Fruit fly (Drosophila melanogaster): Measurements from ENCODE around the gene CG42590.
A peak's percentile ranks its signal among the peaks of the same experiment; 100 is the strongest.

dm6 chr3L:8094652-8095129, 25.6 kb upstream of the CG42590 start:
- TF ChIP-seq CG12071 (GFP tag; optimal IDR thresholded peaks at IDR 0.05) (no peak), ab (GFP tag; optimal IDR thresholded peaks at IDR 0.05) (no peak), her (GFP tag; optimal IDR thresholded peaks at IDR 0.05) (no peak), pb (GFP tag; optimal IDR thresholded peaks at IDR 0.05) (no peak), Hr78 (GFP tag; optimal IDR thresholded peaks at IDR 0.05) (no peak), Dfd (GFP tag; optimal IDR thresholded peaks at IDR 0.05) (no peak), dysf (GFP tag; IDR thresholded peaks at IDR 0.05) (no peak; the same call in 2 of the 3 replicates), gsb-n (tag; optimal IDR thresholded peaks at IDR 0.05) (no peak), Eip74EF (GFP tag; optimal IDR thresholded peaks at IDR 0.05) (peak in 1 of 2 experiments; percentile 1), CG2202 (tag; optimal IDR thresholded peaks at IDR 0.05) (no peak), chn (GFP tag; optimal IDR thresholded peaks at IDR 0.05) (no peak), bowl (GFP tag; IDR thresholded peaks at IDR 0.05) (no peak), CG6272 (GFP tag; IDR thresholded peaks at IDR 0.05) (no peak)

All from whole organism, embryonic.